Worm (Caenorhabditis elegans): ENCODE results near the gene C56G2.9.

Gene C56G2.9

ce11 chrIII:6350424-6350823 is 7.3 kb upstream of the C56G2.9 start:
- TF ChIP-seq aly-1 (tag; optimal IDR thresholded peaks at IDR 0.05) (no peak), ama-1 (optimal IDR thresholded peaks at IDR 0.05) (no peak), B0310.2 (tag; optimal IDR thresholded peaks at IDR 0.05) (no peak), F13C5.2 (tag; optimal IDR thresholded peaks at IDR 0.05) (no peak), tra-4 (tag; optimal IDR thresholded peaks at IDR 0.05) (no peak), sea-1 (GFP tag; conservative IDR thresholded peaks at IDR 0.05) (no peak), scrt-1 (GFP tag; IDR thresholded peaks at IDR 0.05) (no peak), tbx-37 (GFP tag; conservative IDR thresholded peaks at IDR 0.05) (no peak), flt-1 (GFP tag; IDR thresholded peaks at IDR 0.05) (no peak), pes-1 (GFP tag; IDR thresholded peaks at IDR 0.05) (no peak), hnd-1 (tag; optimal IDR thresholded peaks at IDR 0.05) (no peak), hmbx-1 (tag; optimal IDR thresholded peaks at IDR 0.05) (no peak), hmg-4 (GFP tag; optimal IDR thresholded peaks at IDR 0.05) (no peak), tbx-11 (GFP tag; IDR thresholded peaks at IDR 0.05) (no peak), ceh-13 (GFP tag; optimal IDR thresholded peaks at IDR 0.05) (no peak), ets-7 (tag; optimal IDR thresholded peaks at IDR 0.05) (no peak)

DNA sequence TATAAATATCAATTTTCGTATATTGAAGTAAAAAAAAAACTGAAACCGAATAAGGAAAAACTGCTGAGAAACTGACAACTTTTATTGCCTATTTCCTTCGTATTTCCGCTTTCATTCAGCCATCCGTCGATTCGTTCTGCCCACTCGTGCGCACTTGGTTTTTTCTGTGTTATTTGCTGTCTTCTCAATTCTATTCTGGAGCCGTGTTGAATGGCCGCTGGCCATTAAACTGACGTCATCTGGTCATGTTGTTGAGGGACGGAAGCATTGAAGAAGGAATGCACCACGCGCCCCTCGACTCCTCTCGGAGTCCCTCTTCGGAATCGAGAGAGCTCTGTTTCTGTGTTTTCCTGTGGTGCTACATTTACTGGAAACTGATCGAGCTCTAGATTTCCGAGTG is 5.4 kb upstream of the C56G2.9 start:
- TF ChIP-seq scrt-1 (GFP tag; IDR thresholded peaks at IDR 0.05) (no peak), B0310.2 (tag; optimal IDR thresholded peaks at IDR 0.05) (no peak), hmbx-1 (tag; optimal IDR thresholded peaks at IDR 0.05) (no peak), hnd-1 (tag; optimal IDR thresholded peaks at IDR 0.05) (no peak), F13C5.2 (tag; optimal IDR thresholded peaks at IDR 0.05) (no peak), flt-1 (GFP tag; IDR thresholded peaks at IDR 0.05) (no peak), aly-1 (tag; optimal IDR thresholded peaks at IDR 0.05) (no peak), ama-1 (optimal IDR thresholded peaks at IDR 0.05) (no peak), ceh-36 (tag; optimal IDR thresholded peaks at IDR 0.05) (no peak), tbx-11 (GFP tag; IDR thresholded peaks at IDR 0.05) (no peak), sea-1 (GFP tag; conservative IDR thresholded peaks at IDR 0.05) (no peak), tra-4 (tag; optimal IDR thresholded peaks at IDR 0.05) (no peak), pes-1 (GFP tag; IDR thresholded peaks at IDR 0.05) (no peak), ets-7 (tag; optimal IDR thresholded peaks at IDR 0.05) (no peak), tbx-37 (GFP tag; conservative IDR thresholded peaks at IDR 0.05) (no peak)

- TF ChIP-seq B0310.2 (tag; optimal IDR thresholded peaks at IDR 0.05) (no peak), pes-1 (GFP tag; IDR thresholded peaks at IDR 0.05) (no peak), hmg-4 (GFP tag; optimal IDR thresholded peaks at IDR 0.05) (no peak), tbx-37 (GFP tag; conservative IDR thresholded peaks at IDR 0.05) (no peak), hmbx-1 (tag; optimal IDR thresholded peaks at IDR 0.05) (no peak), hnd-1 (tag; optimal IDR thresholded peaks at IDR 0.05) (no peak), aly-1 (tag; optimal IDR thresholded peaks at IDR 0.05) (no peak), F13C5.2 (tag; optimal IDR thresholded peaks at IDR 0.05) (no peak), ets-7 (tag; optimal IDR thresholded peaks at IDR 0.05) (no peak), ama-1 (optimal IDR thresholded peaks at IDR 0.05) (no peak), tra-4 (tag; optimal IDR thresholded peaks at IDR 0.05) (no peak), ceh-13 (GFP tag; optimal IDR thresholded peaks at IDR 0.05) (no peak), sea-1 (GFP tag; conservative IDR thresholded peaks at IDR 0.05) (no peak), ceh-36 (tag; optimal IDR thresholded peaks at IDR 0.05) (no peak), scrt-1 (GFP tag; IDR thresholded peaks at IDR 0.05) (no peak), flt-1 (GFP tag; IDR thresholded peaks at IDR 0.05) (no peak), tbx-11 (GFP tag; IDR thresholded peaks at IDR 0.05) (no peak)
These were observed 2.9 kb upstream of the C56G2.9 start, which contains the start of the genes trmt-10C.2 and C56G2.22 for ce11 chrIII:6345968-6346498. trmt-10C.2 (plus strand) TSS chrIII:6346281. C56G2.22 (plus strand) TSS chrIII:6346448.

- no peak for TF ChIP-seq tbx-11 (GFP tag; IDR thresholded peaks at IDR 0.05)
- no peak for TF ChIP-seq hnd-1 (tag; optimal IDR thresholded peaks at IDR 0.05)
- peak; percentile 86 for TF ChIP-seq F13C5.2 (tag; optimal IDR thresholded peaks at IDR 0.05)
These were observed 1.6 kb upstream of the C56G2.9 start for ce11 chrIII:6344737-6345136.

- no peak for TF ChIP-seq hmbx-1 (tag; optimal IDR thresholded peaks at IDR 0.05)
- no peak for TF ChIP-seq tbx-11 (GFP tag; IDR thresholded peaks at IDR 0.05)
- TF ChIP-seq B0310.2 (tag; optimal IDR thresholded peaks at IDR 0.05): no peak
- peak; percentile 71 for TF ChIP-seq F13C5.2 (tag; optimal IDR thresholded peaks at IDR 0.05)
- no peak for TF ChIP-seq tra-4 (tag; optimal IDR thresholded peaks at IDR 0.05)
- TF ChIP-seq scrt-1 (GFP tag; IDR thresholded peaks at IDR 0.05): no peak
These were observed 1.2 kb downstream of the C56G2.9 start, which contains the start of gene rpn-13 for ce11 chrIII:6341878-6342453. rpn-13 (minus strand) TSS chrIII:6341928.

DNA sequence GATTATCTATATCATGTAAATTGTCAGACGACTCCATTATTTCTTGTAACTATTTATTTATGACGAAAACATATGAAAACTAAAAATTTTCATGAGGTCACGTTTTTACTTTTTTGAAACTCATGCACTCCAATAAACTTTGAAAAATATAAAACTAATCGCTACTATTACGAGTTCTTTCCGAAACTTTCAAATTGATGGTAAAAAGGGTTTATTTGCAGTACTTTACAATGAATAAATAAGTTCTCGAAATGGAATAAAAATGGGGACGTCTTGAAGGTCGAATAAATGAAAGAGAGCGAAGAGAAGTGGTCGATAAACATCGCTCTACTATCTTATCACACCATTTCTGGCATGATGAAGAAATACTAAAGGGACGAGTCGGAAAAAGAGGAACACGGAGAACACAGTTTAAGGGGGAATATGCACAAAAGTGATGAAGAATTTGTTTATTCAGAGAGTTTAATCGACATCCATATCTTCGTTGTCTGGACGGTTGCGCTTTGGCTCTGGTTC is 3.2 kb downstream of the C56G2.9 start, which contains the start of gene let-767:
Gene let-767, minus strand, starts transcription at position 51 of the 516 bp plus-strand sequence.
- TF ChIP-seq ceh-13 (GFP tag; optimal IDR thresholded peaks at IDR 0.05) (no peak), tra-4 (tag; optimal IDR thresholded peaks at IDR 0.05) (no peak)

DNA sequence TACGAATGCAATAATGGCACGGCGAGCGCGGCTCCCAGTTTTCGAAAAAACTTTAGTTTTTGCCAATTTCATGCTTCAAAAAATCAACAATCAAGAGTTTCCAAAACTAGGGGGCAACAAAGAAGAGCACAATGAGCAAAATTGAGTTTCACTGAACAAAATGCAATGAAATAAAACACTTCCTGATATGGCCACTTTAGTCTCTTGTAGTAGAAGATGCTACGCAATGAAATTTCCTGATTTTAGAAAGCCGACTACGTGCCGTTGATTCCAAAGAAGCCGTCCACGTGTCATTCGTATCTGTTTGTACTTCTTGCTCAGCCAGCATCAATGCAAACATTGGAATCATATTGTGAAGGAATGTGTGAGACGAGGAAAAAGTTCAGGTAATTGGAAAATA is 8.8 kb downstream of the C56G2.9 start:
- no peak for TF ChIP-seq F13C5.2 (tag; optimal IDR thresholded peaks at IDR 0.05)
- no peak for TF ChIP-seq aly-1 (tag; optimal IDR thresholded peaks at IDR 0.05)
- TF ChIP-seq B0310.2 (tag; optimal IDR thresholded peaks at IDR 0.05): no peak
- TF ChIP-seq tra-4 (tag; optimal IDR thresholded peaks at IDR 0.05): no peak
- TF ChIP-seq ama-1 (optimal IDR thresholded peaks at IDR 0.05): no peak
- TF ChIP-seq ceh-36 (tag; optimal IDR thresholded peaks at IDR 0.05): no peak
- TF ChIP-seq ceh-13 (GFP tag; optimal IDR thresholded peaks at IDR 0.05): no peak
- TF ChIP-seq ets-7 (tag; optimal IDR thresholded peaks at IDR 0.05): no peak
- TF ChIP-seq flt-1 (GFP tag; IDR thresholded peaks at IDR 0.05): no peak
- no peak for TF ChIP-seq tbx-11 (GFP tag; IDR thresholded peaks at IDR 0.05)

Data from whole organism, early embryonic.